Worm (Caenorhabditis elegans): ENCODE results near the gene srh-250.

ce11 chrII:3913673-3914072 lies 35.2 kb downstream of the srh-250 start:
- no peak for TF ChIP-seq lin-26 (GFP tag; IDR thresholded peaks at IDR 0.05)
- no peak for TF ChIP-seq somi-1 (GFP tag; optimal IDR thresholded peaks at IDR 0.05)
